Worm (Caenorhabditis elegans): ENCODE results near the gene nas-27.

Gene nas-27

ce11 chrII:1141720-1142574 lies 37.2 kb downstream of the nas-27 start:
- no peak for TF ChIP-seq snpc-4 (GFP tag; optimal IDR thresholded peaks at IDR 0.05)
- no peak for TF ChIP-seq snpc-4 (tag; optimal IDR thresholded peaks at IDR 0.05)
- peak; percentile 32; the same call in 1 of the 2 replicates for TF ChIP-seq B0336.3 (GFP tag; IDR thresholded peaks at IDR 0.05)
- 0 out of 2 replicates have a peak, but pooled peaks have one; percentile 37 for TF ChIP-seq Y53G8AR.9 (GFP tag; conservative IDR thresholded peaks at IDR 0.05)
- TF ChIP-seq ztf-26 (tag; optimal IDR thresholded peaks at IDR 0.05) = peak; percentile 20
- TF ChIP-seq zfh-2 (GFP tag; conservative IDR thresholded peaks at IDR 0.05) = peak; percentile 85
- no peak for TF ChIP-seq F55B11.4 (tag; optimal IDR thresholded peaks at IDR 0.05; ENCODE audit: borderline replicate concordance, insufficient read depth)
- TF ChIP-seq mcd-1 (GFP tag; IDR thresholded peaks at IDR 0.05) = 0 out of 2 replicates have a peak, but pooled peaks have one; percentile 5

- TF ChIP-seq nhr-80 (tag; optimal IDR thresholded peaks at IDR 0.05) = peak; percentile 58
- TF ChIP-seq nhr-90 (tag; optimal IDR thresholded peaks at IDR 0.05) = no peak
Measured at ce11 chrII:1140689-1141088, 38.4 kb downstream of the nas-27 start, which contains the start of gene W09B6.4. W09B6.4 (minus strand) TSS chrII:1140839.

ce11 chrII:1138618-1139017 lies 40.5 kb downstream of the nas-27 start:
- 0 out of 2 replicates have a peak, but pooled peaks have one; percentile 12 for TF ChIP-seq mcd-1 (GFP tag; IDR thresholded peaks at IDR 0.05)
- TF ChIP-seq akir-1 (GFP tag; optimal IDR thresholded peaks at IDR 0.05) = no peak
- TF ChIP-seq dox-1 (GFP tag; IDR thresholded peaks at IDR 0.05) = peak; percentile 9; the same call in 1 of the 2 replicates
- TF ChIP-seq nhr-80 (tag; optimal IDR thresholded peaks at IDR 0.05) = peak; percentile 55

- TF ChIP-seq Y53G8AR.9 (GFP tag; conservative IDR thresholded peaks at IDR 0.05) (no peak), dpff-1 (tag; optimal IDR thresholded peaks at IDR 0.05) (no peak), F33H1.4 (GFP tag; IDR thresholded peaks at IDR 0.05) (no peak), T26A5.8 (tag; optimal IDR thresholded peaks at IDR 0.05) (no peak), ets-4 (GFP tag; optimal IDR thresholded peaks at IDR 0.05) (no peak), snpc-1.3 (tag; optimal IDR thresholded peaks at IDR 0.05; ENCODE audit: insufficient read depth) (no peak), gei-17 (GFP tag; optimal IDR thresholded peaks at IDR 0.05) (no peak), lin-26 (GFP tag; IDR thresholded peaks at IDR 0.05) (no peak)
Measured at ce11 chrII:1136485-1136884, 42.6 kb downstream of the nas-27 start, which contains the start of gene pod-2. pod-2 (plus strand) TSS chrII:1136785.

- TF ChIP-seq efl-1 (GFP tag; optimal IDR thresholded peaks at IDR 0.05) (peak; percentile 31), rcor-1 (GFP tag; IDR thresholded peaks at IDR 0.05) (peak; percentile 84), ekl-4 (GFP tag; IDR thresholded peaks at IDR 0.05) (peak; percentile 46; the same call in 1 of the 2 replicates), D2030.7 (GFP tag; IDR thresholded peaks at IDR 0.05) (peak; percentile 99), madf-10 (tag; optimal IDR thresholded peaks at IDR 0.05) (peak; percentile 21), egrh-3 (GFP tag; IDR thresholded peaks at IDR 0.05) (peak; percentile 66), tlf-1 (GFP tag; optimal IDR thresholded peaks at IDR 0.05) (peak; percentile 3), lin-40 (tag; optimal IDR thresholded peaks at IDR 0.05) (peak; percentile 46), B0019.2 (GFP tag; conservative IDR thresholded peaks at IDR 0.05) (peak; percentile 79), unc-130 (GFP tag; optimal IDR thresholded peaks at IDR 0.05) (peak; percentile 46), K12H6.12 (tag; optimal IDR thresholded peaks at IDR 0.05) (peak; percentile 42), hmg-1.2 (GFP tag; IDR thresholded peaks at IDR 0.05) (peak; percentile 23), ceh-27 (GFP tag; optimal IDR thresholded peaks at IDR 0.05) (peak; percentile 50), aptf-2 (GFP tag; conservative IDR thresholded peaks at IDR 0.05) (peak; percentile 80), K11D2.4 (GFP tag; IDR thresholded peaks at IDR 0.05) (peak; percentile 60), Y67H2A.10 (GFP tag; conservative IDR thresholded peaks at IDR 0.05) (peak; percentile 74), hsf-1 (GFP tag; IDR thresholded peaks at IDR 0.05) (peak; percentile 90), cebp-1 (GFP tag; IDR thresholded peaks at IDR 0.05) (peak; percentile 65), cebp-1 (tag; optimal IDR thresholded peaks at IDR 0.05) (peak; percentile 35), ceh-91 (GFP tag; IDR thresholded peaks at IDR 0.05) (peak; percentile 85)
Measured at ce11 chrII:1134314-1135108, 44.6 kb downstream of the nas-27 start.
